Fruit fly (Drosophila melanogaster) whole organism, embryonic: ENCODE results near the gene RpL28.
A peak's percentile ranks its signal among the peaks of the same experiment; 100 is the strongest.

ENCODE experiments used
- ATbp ChIP-seq: fragments of 200-800 bp; sonication (Bioruptor generic); optimal IDR thresholded peaks from 2 replicates; lab custom pipeline; 2017; ENCODE audit warnings: missing biosample characterization, mild to moderate bottlenecking, missing genetic modification characterization, missing genetic modification reagents
- Bdp1 ChIP-seq: fragments of 200-800 bp; sonication (Bioruptor generic); optimal IDR thresholded peaks from 3 replicates; lab custom pipeline; 2016; ENCODE audit warnings: missing biosample characterization, missing genetic modification characterization
- CG12299 ChIP-seq: fragments of 200-800 bp; sonication (Bioruptor generic); optimal IDR thresholded peaks from 2 replicates; lab custom pipeline; 2018; ENCODE audit warnings: missing biosample characterization, mild to moderate bottlenecking, missing genetic modification characterization
- CG12942 ChIP-seq: fragments of 200-800 bp; sonication (Bioruptor generic); optimal IDR thresholded peaks from 3 replicates; lab custom pipeline; 2016; ENCODE audit warnings: missing biosample characterization, missing genetic modification characterization
- CG13775 ChIP-seq: fragments of 200-800 bp; sonication (Bioruptor generic); optimal IDR thresholded peaks from 3 replicates; lab custom pipeline; 2017; ENCODE audit warnings: missing biosample characterization, mild to moderate bottlenecking, missing genetic modification characterization
- CG15073 ChIP-seq: fragments of 200-800 bp; sonication (Bioruptor generic); optimal IDR thresholded peaks from 2 replicates; lab custom pipeline; 2016; ENCODE audit warnings: missing biosample characterization, missing genetic modification characterization
- CG15479 ChIP-seq: fragments of 200-800 bp; sonication (Bioruptor generic); optimal IDR thresholded peaks from 3 replicates; lab custom pipeline; 2019; ENCODE audit warnings: missing biosample characterization, mild to moderate bottlenecking, missing genetic modification characterization, moderate library complexity
- CG15601 ChIP-seq: fragments of 200-800 bp; sonication (Bioruptor generic); optimal IDR thresholded peaks from 3 replicates; lab custom pipeline; 2019; ENCODE audit warnings: missing biosample characterization, mild to moderate bottlenecking, missing genetic modification characterization, moderate library complexity
- CG17186 ChIP-seq: fragments of 200-800 bp; sonication (Bioruptor generic); optimal IDR thresholded peaks from 3 replicates; lab custom pipeline; 2017; ENCODE audit warnings: missing biosample characterization, missing genetic modification reagents, missing genetic modification characterization
- CG18599 ChIP-seq: fragments of 200-800 bp; sonication (Bioruptor generic); optimal IDR thresholded peaks from 3 replicates; lab custom pipeline; 2017; ENCODE audit warnings: missing biosample characterization, missing genetic modification characterization, mild to moderate bottlenecking, moderate library complexity, missing genetic modification reagents
- CG32767 ChIP-seq: fragments of 200-800 bp; sonication (Bioruptor generic); IDR thresholded peaks from 2 replicates; pipeline ENCODE4 v1.3.6; 2022; ENCODE audit warnings: missing biosample characterization, missing genetic modification characterization
- CG4404 ChIP-seq: fragments of 200-800 bp; sonication (Bioruptor generic); IDR thresholded peaks from 2 replicates; pipeline ENCODE4 v1.3.6; 2022; ENCODE audit warnings: missing biosample characterization, missing genetic modification characterization
- CG5953 ChIP-seq: fragments of 200-800 bp; sonication (Bioruptor generic); IDR thresholded peaks from 2 replicates; pipeline ENCODE4 v1.3.6; 2022; ENCODE audit warnings: missing biosample characterization, missing genetic modification characterization
- CG9215 ChIP-seq: fragments of 200-800 bp; sonication (Bioruptor generic); IDR thresholded peaks from 2 replicates; pipeline ENCODE4 v1.3.6; 2022; ENCODE audit warnings: missing biosample characterization, missing genetic modification characterization
- CG9932 ChIP-seq: fragments of 200-800 bp; sonication (Bioruptor generic); IDR thresholded peaks from 2 replicates; pipeline ENCODE4 v1.3.6; 2022; ENCODE audit warnings: missing biosample characterization, missing genetic modification characterization
- Dad ChIP-seq: fragments of 200-800 bp; sonication (Bioruptor generic); optimal IDR thresholded peaks from 3 replicates; lab custom pipeline; 2016; ENCODE audit warnings: missing biosample characterization, missing genetic modification characterization
- Dbx ChIP-seq: fragments of 200-800 bp; sonication (Bioruptor generic); IDR thresholded peaks from 3 replicates; pipeline ENCODE4 v1.3.6; 2022; ENCODE audit warnings: missing biosample characterization, missing genetic modification characterization
- Dfd ChIP-seq, 2 experiments: fragments of >200 bp; optimal IDR thresholded peaks; 2 replicates each; lab custom pipeline; 2017; ENCODE audit warnings: missing biosample characterization in 2 of 2, missing genetic modification characterization in 2 of 2
- Drgx ChIP-seq: fragments of 200-800 bp; sonication (Bioruptor generic); IDR thresholded peaks from 2 replicates; pipeline ENCODE4 v1.3.6; 2022; ENCODE audit warnings: missing biosample characterization, missing genetic modification characterization
- Fer2 ChIP-seq: fragments of 200-800 bp; sonication (Bioruptor generic); optimal IDR thresholded peaks from 2 replicates; lab custom pipeline; 2018; ENCODE audit warnings: missing biosample characterization, mild to moderate bottlenecking, missing genetic modification characterization, moderate library complexity
- Fer3 ChIP-seq: fragments of 200-800 bp; sonication (Bioruptor generic); optimal IDR thresholded peaks from 2 replicates; lab custom pipeline; 2018; ENCODE audit warnings: missing biosample characterization, mild to moderate bottlenecking, missing genetic modification characterization, moderate library complexity
- HHEX ChIP-seq: fragments of 200-800 bp; sonication (Bioruptor generic); optimal IDR thresholded peaks from 3 replicates; lab custom pipeline; 2017; ENCODE audit warnings: missing biosample characterization, mild to moderate bottlenecking, missing genetic modification characterization, missing genetic modification reagents
- Lhr ChIP-seq: fragments of 200-800 bp; sonication (Bioruptor generic); optimal IDR thresholded peaks from 3 replicates; lab custom pipeline; 2017; ENCODE audit warnings: mild to moderate bottlenecking, missing biosample characterization, missing genetic modification reagents, missing genetic modification characterization
- Nf-YB ChIP-seq: fragments of 200-800 bp; sonication (Bioruptor generic); optimal IDR thresholded peaks from 3 replicates; lab custom pipeline; 2019; ENCODE audit warnings: missing biosample characterization, mild to moderate bottlenecking, missing genetic modification characterization, moderate library complexity
- Poxn ChIP-seq: fragments of 200-800 bp; sonication (Bioruptor generic); IDR thresholded peaks from 2 replicates; pipeline ENCODE4 v1.3.6; 2022; ENCODE audit warnings: missing biosample characterization, missing genetic modification characterization
- Ptx1 ChIP-seq: fragments of 200-800 bp; sonication (Bioruptor generic); IDR thresholded peaks from 2 replicates; pipeline ENCODE4 v1.3.6; 2022; ENCODE audit warnings: missing biosample characterization, missing genetic modification characterization
- Sin3A ChIP-seq: fragments of >200 bp; optimal IDR thresholded peaks from 2 replicates; lab custom pipeline; 2018
- TFAM ChIP-seq: fragments of 200-800 bp; sonication (Bioruptor generic); optimal IDR thresholded peaks from 2 replicates; lab custom pipeline; 2017; ENCODE audit warnings: missing biosample characterization, missing genetic modification characterization, inconsistent platforms
- ara ChIP-seq: fragments of 200-800 bp; sonication (Bioruptor generic); IDR thresholded peaks from 2 replicates; pipeline ENCODE4 v1.3.6; 2022; ENCODE audit warnings: missing biosample characterization, missing genetic modification characterization
- bbx ChIP-seq: fragments of 200-800 bp; sonication (Bioruptor generic); IDR thresholded peaks from 2 replicates; pipeline ENCODE4 v1.3.6; 2022; ENCODE audit warnings: missing biosample characterization, missing genetic modification characterization; ENCODE audit not compliant: partially characterized antibody
- chm ChIP-seq: fragments of 200-800 bp; sonication (Bioruptor generic); IDR thresholded peaks from 2 replicates; pipeline ENCODE4 v1.3.6; 2022; ENCODE audit warnings: missing biosample characterization, missing genetic modification characterization
- croc ChIP-seq: fragments of 200-800 bp; sonication (Bioruptor generic); conservative IDR thresholded peaks from 3 replicates; pipeline ENCODE4 v1.3.6; 2022; ENCODE audit warnings: missing biosample characterization, missing genetic modification characterization
- dan ChIP-seq: fragments of 200-800 bp; sonication (Bioruptor generic); IDR thresholded peaks from 2 replicates; pipeline ENCODE4 v1.3.6; 2022; ENCODE audit warnings: missing biosample characterization, missing genetic modification characterization
- dati ChIP-seq: fragments of 200-800 bp; sonication (Bioruptor generic); IDR thresholded peaks from 2 replicates; pipeline ENCODE4 v1.3.6; 2022; ENCODE audit warnings: missing biosample characterization, missing genetic modification characterization
- ems ChIP-seq: fragments of 200-800 bp; sonication (Bioruptor generic); optimal IDR thresholded peaks from 3 replicates; lab custom pipeline; 2016; ENCODE audit warnings: missing biosample characterization, missing genetic modification characterization
- fd3F ChIP-seq: fragments of 200-800 bp; sonication (Bioruptor generic); optimal IDR thresholded peaks from 2 replicates; lab custom pipeline; 2018; ENCODE audit warnings: missing biosample characterization, mild to moderate bottlenecking, missing genetic modification characterization, moderate library complexity
- gce ChIP-seq: fragments of 200-800 bp; sonication (Bioruptor generic); IDR thresholded peaks from 3 replicates; pipeline ENCODE4 v1.3.6; 2022; ENCODE audit warnings: missing biosample characterization, missing genetic modification characterization
- grau ChIP-seq: fragments of 200-800 bp; optimal IDR thresholded peaks from 3 replicates; lab custom pipeline; 2019; ENCODE audit warnings: missing biosample characterization, mild to moderate bottlenecking, missing genetic modification characterization, moderate library complexity
- hbn ChIP-seq: fragments of 200-800 bp; sonication (Bioruptor generic); IDR thresholded peaks from 2 replicates; pipeline ENCODE4 v1.3.6; 2022; ENCODE audit warnings: missing biosample characterization, missing genetic modification characterization; ENCODE audit not compliant: partially characterized antibody
- ind ChIP-seq: fragments of 200-800 bp; sonication (Bioruptor generic); optimal IDR thresholded peaks from 3 replicates; lab custom pipeline; 2016; ENCODE audit warnings: missing biosample characterization, missing genetic modification characterization
- insv ChIP-seq, 2 experiments: fragments of 200-800 bp; sonication (Bioruptor generic); optimal IDR thresholded peaks; 3 replicates each; lab custom pipeline; 2016 to 2018; ENCODE audit warnings: missing biosample characterization in 2 of 2, missing genetic modification characterization in 2 of 2
- jigr1 ChIP-seq: fragments of 200-800 bp; sonication (Bioruptor generic); IDR thresholded peaks from 3 replicates; pipeline ENCODE4 v1.3.6; 2022; ENCODE audit warnings: missing biosample characterization, missing genetic modification characterization
- klu ChIP-seq: fragments of 200-800 bp; sonication (Bioruptor generic); IDR thresholded peaks from 2 replicates; pipeline ENCODE4 v1.3.6; 2022; ENCODE audit warnings: missing biosample characterization, missing genetic modification characterization
- maf-S ChIP-seq: fragments of 200-800 bp; sonication (Bioruptor generic); optimal IDR thresholded peaks from 2 replicates; lab custom pipeline; 2016; ENCODE audit warnings: missing biosample characterization, missing genetic modification characterization
- phol ChIP-seq: fragments of 200-800 bp; sonication (Bioruptor generic); optimal IDR thresholded peaks from 3 replicates; lab custom pipeline; 2018; ENCODE audit warnings: missing biosample characterization, mild to moderate bottlenecking, missing genetic modification characterization, moderate library complexity
- scrt ChIP-seq: fragments of 200-800 bp; sonication (Bioruptor generic); optimal IDR thresholded peaks from 2 replicates; lab custom pipeline; 2018; ENCODE audit warnings: missing biosample characterization, mild to moderate bottlenecking, missing genetic modification characterization, moderate library complexity
- slp2 ChIP-seq: fragments of 200-800 bp; sonication (Bioruptor generic); optimal IDR thresholded peaks from 2 replicates; lab custom pipeline; 2016; ENCODE audit warnings: missing biosample characterization, missing genetic modification characterization
- tna ChIP-seq: fragments of 200-800 bp; sonication (Bioruptor generic); IDR thresholded peaks from 2 replicates; pipeline ENCODE4 v1.3.6; 2022; ENCODE audit warnings: missing biosample characterization, missing genetic modification characterization; ENCODE audit not compliant: partially characterized antibody
- zen ChIP-seq: fragments of 200-800 bp; sonication (Bioruptor generic); optimal IDR thresholded peaks from 3 replicates; lab custom pipeline; 2018; ENCODE audit warnings: missing biosample characterization, mild to moderate bottlenecking, missing genetic modification characterization, moderate library complexity
- zen2 ChIP-seq: fragments of 200-800 bp; sonication (Bioruptor generic); IDR thresholded peaks from 3 replicates; pipeline ENCODE4 v1.3.6; 2022; ENCODE audit warnings: missing biosample characterization, missing genetic modification characterization; ENCODE audit not compliant: partially characterized antibody
- zfh2 ChIP-seq: fragments of 200-800 bp; sonication (Bioruptor generic); optimal IDR thresholded peaks from 2 replicates; lab custom pipeline; 2016; ENCODE audit warnings: missing biosample characterization, missing genetic modification characterization

The RpL28 gene

dm6 chr3L:3179474-3179873 is 43.3 kb downstream of the RpL28 start (continued):
- TF ChIP-seq CG15479 (GFP tag; lab: Kevin White, UChicago) = no peak
- TF ChIP-seq CG32767 (GFP tag; lab: Robert Waterston, UW) = peak; percentile 63
- TF ChIP-seq CG18599 (GFP tag; lab: Kevin White, UChicago) = peak; percentile 91
- peak; percentile 80 for TF ChIP-seq ATbp
- TF ChIP-seq CG13775 (GFP tag; lab: Kevin White, UChicago) = peak; percentile 78
- TF ChIP-seq dati (GFP tag; lab: Robert Waterston, UW) = peak; percentile 77
- TF ChIP-seq zen (tag; lab: Kevin White, UChicago) = peak; percentile 68
- peak; percentile 87 for TF ChIP-seq grau (tag; lab: Kevin White, UChicago)
- TF ChIP-seq ind = peak; percentile 85
- TF ChIP-seq Dfd (GFP tag; optimal IDR thresholded peaks at IDR 0.05; lab: Kevin White, UChicago) = no peak
- TF ChIP-seq insv (GFP tag; optimal IDR thresholded peaks at IDR 0.05; lab: Kevin White, UChicago) = no peak
- TF ChIP-seq CG12299 (tag; lab: Kevin White, UChicago) = peak; percentile 66
- no peak for TF ChIP-seq tna (GFP tag; lab: Robert Waterston, UW)
- TF ChIP-seq CG9932 (GFP tag; lab: Robert Waterston, UW) = peak; percentile 70
- TF ChIP-seq HHEX (GFP tag; lab: Kevin White, UChicago) = peak; percentile 89
- TF ChIP-seq bbx = no peak
- TF ChIP-seq Sin3A (lab: Kevin White, UChicago) = no peak
- TF ChIP-seq Ptx1 = peak; percentile 91
- peak; percentile 80 for TF ChIP-seq fd3F (GFP tag; lab: Kevin White, UChicago)
- peak; percentile 29; the same call in 1 of the 2 replicates for TF ChIP-seq CG5953
- TF ChIP-seq CG12942 (GFP tag; lab: Kevin White, UChicago) = peak; percentile 61
- TF ChIP-seq CG9215 (GFP tag; lab: Robert Waterston, UW) = peak; percentile 81
- peak; percentile 69 for TF ChIP-seq Nf-YB (GFP tag; lab: Kevin White, UChicago)
- peak; percentile 34 for TF ChIP-seq Lhr (GFP tag; lab: Kevin White, UChicago)
- no peak for TF ChIP-seq CG15601 (tag; lab: Kevin White, UChicago)
- peak; percentile 89 for TF ChIP-seq ara (GFP tag; lab: Robert Waterston, UW)
- TF ChIP-seq Dad (GFP tag; lab: Kevin White, UChicago) = peak; percentile 78
- peak; percentile 85 for TF ChIP-seq gce (GFP tag; lab: Robert Waterston, UW)
- peak; percentile 90 for TF ChIP-seq Drgx (GFP tag; lab: Robert Waterston, UW)
- TF ChIP-seq Bdp1 (GFP tag; lab: Kevin White, UChicago) = peak; percentile 53
- TF ChIP-seq dan (GFP tag; lab: Robert Waterston, UW) = peak; percentile 65
- TF ChIP-seq zfh2 (GFP tag; lab: Kevin White, UChicago) = peak; percentile 74
- peak; percentile 84 for TF ChIP-seq Dbx (GFP tag; lab: Robert Waterston, UW)
- TF ChIP-seq croc (GFP tag; lab: Robert Waterston, UW) = peak; percentile 83
- peak; percentile 88 for TF ChIP-seq ems (GFP tag; lab: Kevin White, UChicago)
- TF ChIP-seq maf-S = peak; percentile 80
- TF ChIP-seq Poxn (GFP tag; lab: Robert Waterston, UW) = peak; percentile 68
- TF ChIP-seq Fer2 (tag; lab: Kevin White, UChicago) = peak; percentile 45
- TF ChIP-seq TFAM (GFP tag; lab: Kevin White, UChicago) = peak; percentile 27
- TF ChIP-seq CG17186 (GFP tag; lab: Kevin White, UChicago) = peak; percentile 18
- no peak for TF ChIP-seq scrt (GFP tag; lab: Kevin White, UChicago)
- peak; percentile 87 for TF ChIP-seq phol (tag; lab: Kevin White, UChicago)
- peak; percentile 23; the same call in 1 of the 3 replicates for TF ChIP-seq jigr1 (GFP tag; lab: Robert Waterston, UW)
- TF ChIP-seq chm (GFP tag; lab: Robert Waterston, UW) = peak; percentile 88
- peak; percentile 70 for TF ChIP-seq slp2 (GFP tag; lab: Kevin White, UChicago)
- peak; percentile 89 for TF ChIP-seq Fer3 (tag; lab: Kevin White, UChicago)
- no peak for TF ChIP-seq zen2
- TF ChIP-seq klu (GFP tag; lab: Robert Waterston, UW) = peak; percentile 62
- no peak for TF ChIP-seq hbn
- peak; percentile 74 for TF ChIP-seq CG4404 (GFP tag; lab: Robert Waterston, UW)
- TF ChIP-seq CG15073 = peak; percentile 40
